Worm (Caenorhabditis elegans): ENCODE data around the gene grl-23.

grl-23 gene

DNA sequence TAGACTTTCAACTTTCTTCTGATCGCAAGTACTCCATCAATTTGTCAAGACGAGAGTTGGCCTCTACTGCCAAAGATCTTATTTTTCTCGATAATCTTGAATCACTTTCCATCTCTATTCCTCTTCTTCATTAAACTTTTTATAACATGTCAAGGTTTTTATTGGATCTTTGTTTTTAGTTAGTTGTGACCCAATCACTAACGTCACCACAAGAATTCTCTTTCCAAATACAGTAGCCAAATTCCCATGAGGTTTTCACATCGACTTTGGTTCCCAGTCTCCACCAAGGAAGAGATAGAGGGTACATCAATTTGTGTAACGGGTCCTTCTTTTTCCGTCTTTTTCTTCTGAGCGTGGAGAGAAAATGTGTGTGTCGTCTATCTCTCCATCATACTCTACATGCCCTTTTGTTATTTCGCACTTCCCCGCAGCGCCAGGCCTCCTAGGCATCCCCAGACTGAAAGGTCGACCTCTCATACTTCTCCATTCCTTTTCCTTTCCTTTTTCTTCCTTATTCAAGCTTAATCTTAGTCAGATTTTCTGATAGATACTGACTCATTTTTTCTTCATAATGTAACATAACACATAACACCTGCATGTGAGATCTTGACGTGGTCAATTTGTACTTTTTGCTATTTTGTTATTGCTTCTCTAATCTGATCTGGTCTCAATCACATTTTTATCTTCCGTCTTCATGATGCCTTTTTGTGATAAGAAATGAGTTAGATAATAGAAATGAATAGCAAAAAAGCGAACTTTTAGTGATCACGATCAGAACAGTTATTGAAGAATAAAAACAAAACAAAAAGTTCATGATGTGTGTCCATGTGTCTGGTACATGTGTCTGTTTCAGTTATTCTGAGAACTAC lies 37.5 kb downstream of the grl-23 start:
- TF ChIP-seq unc-130 (tag; optimal IDR thresholded peaks at IDR 0.05): no peak
- TF ChIP-seq ceh-88 (GFP tag; IDR thresholded peaks at IDR 0.05): no peak
- peak in 1 of 3 experiments; percentile 19 for TF ChIP-seq ceh-82 (tag; optimal IDR thresholded peaks at IDR 0.05)
- no peak for TF ChIP-seq skn-1 (tag; optimal IDR thresholded peaks at IDR 0.05)
- peak in 1 of 2 experiments; percentile 26 for TF ChIP-seq lsy-2 (tag; optimal IDR thresholded peaks at IDR 0.05)
- TF ChIP-seq nhr-85 (tag): peak; percentile 74
- TF ChIP-seq lin-14 (GFP tag; optimal IDR thresholded peaks at IDR 0.05): peak; percentile 67
- no peak for TF ChIP-seq efl-1 (optimal IDR thresholded peaks at IDR 0.05)
- TF ChIP-seq efl-1 (GFP tag; optimal IDR thresholded peaks at IDR 0.05 in 1 of 2): peak in 1 of 2 experiments; percentile 6
- no peak for TF ChIP-seq sup-37 (GFP tag; optimal IDR thresholded peaks at IDR 0.05)
- TF ChIP-seq rnt-1 (tag; optimal IDR thresholded peaks at IDR 0.05): peak; percentile 9
- no peak for TF ChIP-seq fkh-10 (GFP tag; optimal IDR thresholded peaks at IDR 0.05)
- no peak for TF ChIP-seq egl-13 (tag; optimal IDR thresholded peaks at IDR 0.05)
- no peak for TF ChIP-seq swsn-7 (tag; optimal IDR thresholded peaks at IDR 0.05)
- TF ChIP-seq mep-1 (tag; optimal IDR thresholded peaks at IDR 0.05): peak; percentile 45
- TF ChIP-seq lin-35 (GFP tag; optimal IDR thresholded peaks at IDR 0.05): peak in 1 of 2 experiments; percentile 9
- peak; percentile 9 for TF ChIP-seq dsc-1 (tag; optimal IDR thresholded peaks at IDR 0.05)
- TF ChIP-seq ets-5 (GFP tag; IDR thresholded peaks at IDR 0.05): no peak
- no peak for TF ChIP-seq ceh-90 (tag; optimal IDR thresholded peaks at IDR 0.05)
- no peak for TF ChIP-seq fkh-4 (tag; optimal IDR thresholded peaks at IDR 0.05; ENCODE audit: borderline replicate concordance)

DNA sequence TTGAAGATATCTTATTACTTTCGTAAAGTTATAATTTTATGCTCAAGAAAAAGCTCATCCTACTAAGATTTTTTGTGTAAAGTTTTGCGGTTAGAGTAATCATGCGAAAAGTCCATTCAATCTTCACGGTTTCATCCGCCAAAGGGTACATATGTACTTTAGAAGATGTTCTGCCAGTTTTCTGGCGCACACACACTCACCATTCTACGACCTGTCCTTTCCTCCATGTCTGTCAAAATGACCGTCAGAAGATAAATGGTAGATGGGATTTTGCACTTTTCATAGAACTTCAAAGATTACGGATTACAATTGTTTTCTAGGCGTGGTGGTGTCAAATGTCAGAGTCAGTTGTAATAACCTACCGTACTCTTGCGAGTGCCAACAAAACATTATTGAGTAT lies 39.2 kb downstream of the grl-23 start:
- TF ChIP-seq nhr-12 (tag; optimal IDR thresholded peaks at IDR 0.05): no peak
- no peak for TF ChIP-seq unc-98 (GFP tag; IDR thresholded peaks at IDR 0.05)
- TF ChIP-seq nhr-76 (tag; optimal IDR thresholded peaks at IDR 0.05): no peak
- TF ChIP-seq fkh-8 (tag; optimal IDR thresholded peaks at IDR 0.05): no peak
- TF ChIP-seq Y116A8C.19 (tag; optimal IDR thresholded peaks at IDR 0.05; ENCODE audit: borderline replicate concordance): no peak
- TF ChIP-seq swsn-7 (tag; optimal IDR thresholded peaks at IDR 0.05): no peak
- TF ChIP-seq nhr-47 (tag; optimal IDR thresholded peaks at IDR 0.05): no peak
- TF ChIP-seq zip-4 (GFP tag; optimal IDR thresholded peaks at IDR 0.05): no peak
- no peak for TF ChIP-seq isw-1 (GFP tag; IDR thresholded peaks at IDR 0.05)
- TF ChIP-seq fkh-10 (GFP tag; optimal IDR thresholded peaks at IDR 0.05): no peak
- TF ChIP-seq ama-1 (optimal IDR thresholded peaks at IDR 0.05): no peak
- TF ChIP-seq tbx-2 (tag; optimal IDR thresholded peaks at IDR 0.05): no peak
- no peak for TF ChIP-seq ceh-88 (GFP tag; IDR thresholded peaks at IDR 0.05)

DNA sequence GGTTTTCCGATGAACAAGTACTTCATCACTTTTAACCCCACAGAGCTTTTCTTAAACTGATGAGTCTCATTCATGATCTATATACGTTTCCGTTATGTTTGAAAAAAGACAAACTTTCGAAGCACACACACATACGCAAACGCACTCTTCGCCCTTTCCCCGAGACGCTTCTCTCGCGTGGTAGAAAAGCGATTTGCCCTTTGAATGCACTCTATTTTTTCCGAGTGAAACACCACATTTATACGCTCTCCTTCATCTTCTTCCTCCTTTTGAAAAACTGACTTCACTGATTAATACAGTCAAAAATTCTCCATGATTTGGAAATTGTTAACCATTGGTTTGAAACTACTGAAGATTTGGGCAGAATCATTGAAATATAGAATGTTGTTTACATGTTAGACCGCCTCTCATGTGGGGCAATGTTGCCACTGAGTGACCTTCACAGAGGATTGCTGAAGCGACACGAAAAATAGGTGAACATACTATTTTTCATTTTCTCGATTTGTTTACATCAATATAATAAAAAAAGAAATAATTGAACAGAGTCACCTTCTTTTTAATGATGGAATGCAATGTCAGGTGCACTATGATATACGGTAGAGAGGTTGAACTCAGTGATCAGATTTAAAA lies 40.2 kb downstream of the grl-23 start:
- no peak for TF ChIP-seq nhr-19 (GFP tag; conservative IDR thresholded peaks at IDR 0.05)
- no peak for TF ChIP-seq zag-1 (tag; optimal IDR thresholded peaks at IDR 0.05)
- no peak for TF ChIP-seq ztf-11 (tag; optimal IDR thresholded peaks at IDR 0.05)
- peak; percentile 78 for TF ChIP-seq nhr-85 (tag)
- no peak for TF ChIP-seq unc-62 (GFP tag; optimal IDR thresholded peaks at IDR 0.05)
- peak; percentile 47 for TF ChIP-seq nhr-20 (tag; optimal IDR thresholded peaks at IDR 0.05)
- TF ChIP-seq nhr-12 (tag; optimal IDR thresholded peaks at IDR 0.05): no peak
- peak in 1 of 6 experiments; percentile 26 for TF ChIP-seq elt-3 (tag; optimal IDR thresholded peaks at IDR 0.05)
- peak; percentile 21 for TF ChIP-seq snu-23 (GFP tag; optimal IDR thresholded peaks at IDR 0.05)
- peak; percentile 54 for TF ChIP-seq blmp-1 (tag; optimal IDR thresholded peaks at IDR 0.05)
- no peak for TF ChIP-seq nhr-47 (tag; optimal IDR thresholded peaks at IDR 0.05)
- no peak for TF ChIP-seq nhr-84 (tag; optimal IDR thresholded peaks at IDR 0.05)
- peak; percentile 3 for TF ChIP-seq nhr-71 (tag; optimal IDR thresholded peaks at IDR 0.05)
- TF ChIP-seq hpl-2 (GFP tag; optimal IDR thresholded peaks at IDR 0.05): no peak
- TF ChIP-seq mep-1 (tag; optimal IDR thresholded peaks at IDR 0.05): peak; percentile 27
- peak; percentile 59 for TF ChIP-seq lin-14 (GFP tag; optimal IDR thresholded peaks at IDR 0.05)
